Worm (Caenorhabditis elegans): ENCODE results near the gene hst-6.

The hst-6 gene

DNA sequence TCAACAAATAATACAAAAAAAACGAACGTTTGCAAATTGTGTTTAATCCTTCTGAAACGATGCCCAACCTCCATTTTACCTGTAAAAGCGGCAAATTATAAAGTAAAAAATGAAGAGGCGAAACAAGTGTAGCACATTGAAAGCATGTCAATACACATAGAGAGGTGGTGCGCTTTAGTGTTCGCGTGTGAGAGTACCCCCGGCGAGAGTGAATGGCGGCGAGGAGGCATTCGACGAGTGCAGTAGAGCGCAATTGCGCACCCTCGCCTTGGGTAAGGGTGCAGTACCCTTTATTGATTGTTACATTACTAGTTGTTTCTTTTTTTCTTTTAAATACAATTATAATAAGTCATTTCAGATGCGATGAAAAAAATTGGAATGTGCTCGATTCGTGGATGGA, at the start of gene hst-6 (continued):
- TF ChIP-seq ceh-62 (tag; optimal IDR thresholded peaks at IDR 0.05) (no peak), lin-38 (GFP tag; IDR thresholded peaks at IDR 0.05) (peak; percentile 96), spr-1 (tag; optimal IDR thresholded peaks at IDR 0.05) (peak; percentile 23), php-3 (GFP tag; IDR thresholded peaks at IDR 0.05) (no peak), R02D3.7 (tag; optimal IDR thresholded peaks at IDR 0.05) (no peak), mxl-2 (GFP tag; conservative IDR thresholded peaks at IDR 0.05) (no peak), dve-1 (tag; optimal IDR thresholded peaks at IDR 0.05; ENCODE audit: insufficient read depth) (peak; percentile 66), Y105C5A.15 (GFP tag; IDR thresholded peaks at IDR 0.05) (no peak), fkh-10 (GFP tag; optimal IDR thresholded peaks at IDR 0.05) (no peak), aly-2 (tag; optimal IDR thresholded peaks at IDR 0.05) (no peak), unc-39 (tag; optimal IDR thresholded peaks at IDR 0.05) (no peak), snpc-1.2 (GFP tag; IDR thresholded peaks at IDR 0.05) (no peak), egl-43 (GFP tag; IDR thresholded peaks at IDR 0.05) (peak; percentile 68), nhr-25 (tag; optimal IDR thresholded peaks at IDR 0.05; ENCODE audit: borderline replicate concordance, insufficient read depth) (no peak), pqm-1 (tag; optimal IDR thresholded peaks at IDR 0.05) (peak; percentile 46), sdz-12 (GFP tag; optimal IDR thresholded peaks at IDR 0.05) (no peak), dmd-6 (GFP tag; IDR thresholded peaks at IDR 0.05) (peak; percentile 63), dmd-8 (GFP tag; IDR thresholded peaks at IDR 0.05) (no peak), mdt-29 (GFP tag; IDR thresholded peaks at IDR 0.05) (no peak), daf-12 (tag; optimal IDR thresholded peaks at IDR 0.05) (no peak), pha-4 (GFP tag; IDR thresholded peaks at IDR 0.05) (0 out of 2 replicates have a peak, but pooled peaks have one; percentile 41), pha-4 (tag; optimal IDR thresholded peaks at IDR 0.05) (no peak), Y48G9A.11 (GFP tag; IDR thresholded peaks at IDR 0.05) (no peak), nhr-28 (tag; optimal IDR thresholded peaks at IDR 0.05) (peak; percentile 77), F37D6.2 (tag; optimal IDR thresholded peaks at IDR 0.05) (no peak), zfp-3 (GFP tag; conservative IDR thresholded peaks at IDR 0.05) (no peak; the same call in 1 of the 2 replicates), daf-8 (GFP tag; IDR thresholded peaks at IDR 0.05) (no peak), vab-7 (GFP tag; IDR thresholded peaks at IDR 0.05) (0 out of 2 replicates have a peak, but pooled peaks have one; percentile 15), ceh-20 (GFP tag; IDR thresholded peaks at IDR 0.05) (0 out of 2 replicates have a peak, but pooled peaks have one; percentile 18), fos-1 (tag; optimal IDR thresholded peaks at IDR 0.05) (no peak), madf-9 (GFP tag; conservative IDR thresholded peaks at IDR 0.05) (no peak), mxl-3 (GFP tag; optimal IDR thresholded peaks at IDR 0.05) (peak; percentile 69), hlh-11 (tag; optimal IDR thresholded peaks at IDR 0.05) (peak; percentile 72), ctbp-1 (GFP tag; IDR thresholded peaks at IDR 0.05) (no peak), lsy-2 (tag; optimal IDR thresholded peaks at IDR 0.05) (peak in 1 of 2 experiments; percentile 79), egl-27 (tag; optimal IDR thresholded peaks at IDR 0.05) (no peak), ZK546.5 (tag; optimal IDR thresholded peaks at IDR 0.05) (no peak), unc-130 (GFP tag; optimal IDR thresholded peaks at IDR 0.05) (no peak), lin-13 (GFP tag; optimal IDR thresholded peaks at IDR 0.05) (peak; percentile 69), T26A8.4 (GFP tag; IDR thresholded peaks at IDR 0.05) (0 out of 2 replicates have a peak, but pooled peaks have one; percentile 38), zip-11 (GFP tag; IDR thresholded peaks at IDR 0.05) (no peak), daf-16 (GFP tag; optimal IDR thresholded peaks at IDR 0.05) (no peak), daf-16 (tag; optimal IDR thresholded peaks at IDR 0.05) (peak; percentile 36), F44E2.7 (GFP tag; IDR thresholded peaks at IDR 0.05) (no peak)

Data from whole organism, L4 larva.